Worm (Caenorhabditis elegans) whole organism, L2 larva: Measurements from ENCODE around the gene K09C8.7.

Experiments used
- Y55F3AM.14 ChIP-seq: fragments of 200-800 bp; sonication (Bioruptor generic); optimal IDR thresholded peaks from 2 replicates; lab custom pipeline; 2018; ENCODE audit warnings: mild to moderate bottlenecking, missing genetic modification characterization, missing compliant biosample characterization
- egl-27 ChIP-seq: sonication (generic microtip); optimal IDR thresholded peaks from 3 replicates; lab custom pipeline; 2017; ENCODE audit warnings: missing biosample characterization, missing genetic modification reagents, missing genetic modification characterization
- elt-1 ChIP-seq: fragments of 150-350 bp; optimal IDR thresholded peaks from 2 replicates; lab custom pipeline; 2014; ENCODE audit warnings: missing biosample characterization, missing genetic modification characterization
- lin-13 ChIP-seq: fragments of 150-350 bp; optimal IDR thresholded peaks from 2 replicates; lab custom pipeline; 2014; ENCODE audit warnings: missing biosample characterization, missing genetic modification reagents, missing genetic modification characterization

ce11 chrX:10927136-10927535 lies 24.1 kb downstream of the K09C8.7 start:
- TF ChIP-seq egl-27 (tag; lab: Kevin White, UChicago), result no peak
- TF ChIP-seq Y55F3AM.14 (GFP tag; lab: Kevin White, UChicago), result no peak
- TF ChIP-seq elt-1 (tag; lab: Kevin White, UChicago), result no peak
- no peak for TF ChIP-seq lin-13 (GFP tag; lab: Kevin White, UChicago)
